Worm (Caenorhabditis elegans): ENCODE data around the gene ctl-1.
A peak's percentile ranks its signal among the peaks of the same experiment; 100 is the strongest.

The ctl-1 gene

DNA sequence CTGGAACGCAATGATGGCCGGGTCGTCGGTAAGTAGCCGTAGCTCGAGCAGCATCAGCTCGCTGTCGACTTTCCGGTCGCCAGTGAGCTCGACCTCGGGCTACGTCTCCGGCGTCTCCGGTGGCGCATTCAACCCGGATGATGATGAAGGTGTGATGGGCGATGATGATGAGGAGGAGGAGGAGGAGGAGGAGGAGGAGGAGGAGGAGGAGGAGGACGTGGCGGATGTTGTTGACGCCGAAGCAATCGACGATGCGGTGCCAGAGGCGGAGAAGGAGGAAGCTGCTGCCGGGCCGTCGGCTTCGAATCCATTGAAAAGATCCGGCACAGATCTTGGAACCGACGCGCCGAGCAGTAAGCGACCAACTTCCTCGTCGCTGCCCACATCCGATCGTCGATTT is 13.2 kb upstream of the ctl-1 start:
- TF ChIP-seq daf-19 (GFP tag; conservative IDR thresholded peaks at IDR 0.05) (no peak), aha-1 (tag) (peak; percentile 4), Y5F2A.4 (GFP tag; optimal IDR thresholded peaks at IDR 0.05) (no peak), madf-5 (GFP tag; IDR thresholded peaks at IDR 0.05) (0 out of 4 replicates have a peak, but pooled peaks of 1 of the 2 experiments have one; percentile 12), set-16 (GFP tag; IDR thresholded peaks at IDR 0.05) (peak; percentile 95), F10B5.3 (tag; optimal IDR thresholded peaks at IDR 0.05) (no peak), unc-62 (GFP tag; optimal IDR thresholded peaks at IDR 0.05 in 1 of 2) (no peak), unc-62 (tag; optimal IDR thresholded peaks at IDR 0.05) (no peak)

DNA sequence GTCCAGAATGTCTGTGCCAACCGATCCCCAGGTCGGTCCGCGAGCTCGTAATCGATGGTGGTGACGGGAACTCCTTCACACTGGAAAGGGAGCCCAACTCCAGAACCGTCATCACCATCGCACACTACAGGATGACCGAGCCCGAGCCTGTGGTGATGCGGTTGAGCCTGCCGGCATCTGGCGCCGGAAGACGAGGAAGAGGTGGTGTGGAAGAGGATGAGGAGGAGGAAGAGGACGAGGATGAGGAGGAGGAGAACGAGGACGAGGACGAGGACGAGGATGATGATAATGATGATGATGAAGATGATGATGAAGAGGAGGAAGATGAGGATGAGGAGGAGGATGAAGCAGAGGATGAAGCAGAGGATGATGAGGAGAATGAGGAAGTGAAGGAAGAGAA is 12.0 kb upstream of the ctl-1 start, which contains the start of gene Y54G11A.14:
Gene Y54G11A.14, plus strand, starts transcription at position 132 of the 400 bp plus-strand sequence.
- 0 out of 2 replicates have a peak, but pooled peaks have one; percentile 20 for TF ChIP-seq Y105C5A.15 (GFP tag; IDR thresholded peaks at IDR 0.05)
- TF ChIP-seq aha-1 (tag) = peak; percentile 11
- peak; percentile 84 for TF ChIP-seq set-16 (GFP tag; IDR thresholded peaks at IDR 0.05)
- TF ChIP-seq attf-4 (tag; optimal IDR thresholded peaks at IDR 0.05) = no peak
- 0 out of 2 replicates have a peak, but pooled peaks have one; percentile 22 for TF ChIP-seq egl-43 (GFP tag; IDR thresholded peaks at IDR 0.05)
- no peak for TF ChIP-seq lim-7 (GFP tag; IDR thresholded peaks at IDR 0.05)

DNA sequence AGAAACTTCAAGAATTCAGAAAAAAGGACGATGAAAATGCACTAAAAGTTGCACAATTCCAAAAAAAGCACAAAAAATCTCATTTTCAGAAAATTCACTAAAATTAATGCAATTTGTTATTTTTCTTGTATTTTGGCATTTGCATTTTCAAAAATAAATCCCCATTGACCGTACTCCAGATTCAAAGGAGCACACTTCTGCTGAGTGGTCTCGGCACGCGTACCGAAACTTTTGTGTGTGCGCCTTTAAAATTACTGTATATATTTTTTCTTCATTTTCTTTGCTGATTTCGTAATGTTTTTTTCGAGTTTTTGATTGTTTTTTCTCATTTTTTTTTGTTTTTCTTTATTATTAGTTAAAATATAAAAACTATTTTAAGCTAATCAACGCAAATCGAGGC is 6.1 kb upstream of the ctl-1 start:
- TF ChIP-seq lin-1 (GFP tag; IDR thresholded peaks at IDR 0.05) (no peak), zag-1 (tag; optimal IDR thresholded peaks at IDR 0.05) (no peak), rbr-2 (tag; optimal IDR thresholded peaks at IDR 0.05) (no peak), unc-130 (GFP tag; optimal IDR thresholded peaks at IDR 0.05) (peak; percentile 8), saeg-2 (GFP tag; IDR thresholded peaks at IDR 0.05) (no peak), lsy-2 (tag; optimal IDR thresholded peaks at IDR 0.05) (peak in 1 of 2 experiments; percentile 23), snpc-4 (tag; optimal IDR thresholded peaks at IDR 0.05) (no peak), tra-1 (GFP tag; IDR thresholded peaks at IDR 0.05) (no peak), daf-8 (GFP tag; IDR thresholded peaks at IDR 0.05) (no peak), lin-38 (GFP tag; IDR thresholded peaks at IDR 0.05) (0 out of 2 replicates have a peak, but pooled peaks have one; percentile 15)

DNA sequence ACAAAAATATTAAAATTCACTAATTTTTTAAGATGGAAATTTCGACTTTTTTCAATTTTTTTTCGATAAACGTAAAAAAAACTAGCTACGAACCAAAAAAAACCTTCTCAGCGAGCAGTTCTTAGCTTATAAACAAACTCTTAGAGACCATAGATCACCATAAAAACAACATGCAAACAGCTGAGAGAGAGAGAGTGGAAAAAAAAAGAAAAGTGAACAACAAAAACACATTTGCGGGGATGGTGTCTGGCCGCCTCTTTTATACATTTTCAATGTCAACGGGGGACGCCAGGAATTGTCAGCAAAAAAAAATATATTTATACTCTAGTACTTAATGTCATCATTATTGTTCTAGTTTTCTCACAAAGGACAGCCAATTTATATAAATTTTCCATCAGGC is 5.5 kb upstream of the ctl-1 start:
- TF ChIP-seq sdz-12 (GFP tag; optimal IDR thresholded peaks at IDR 0.05) (no peak), hlh-11 (tag; optimal IDR thresholded peaks at IDR 0.05) (peak; percentile 17), F26F4.8 (GFP tag; conservative IDR thresholded peaks at IDR 0.05) (no peak), ZK337.2 (GFP tag; IDR thresholded peaks at IDR 0.05) (no peak), daf-16 (GFP tag; optimal IDR thresholded peaks at IDR 0.05) (peak in 1 of 2 experiments; percentile 66), daf-16 (tag; optimal IDR thresholded peaks at IDR 0.05) (peak; percentile 60), Y48G9A.11 (GFP tag; IDR thresholded peaks at IDR 0.05) (no peak), T26A8.4 (GFP tag; IDR thresholded peaks at IDR 0.05) (no peak), dpl-1 (GFP tag; optimal IDR thresholded peaks at IDR 0.05) (no peak), rbr-2 (tag; optimal IDR thresholded peaks at IDR 0.05) (peak; percentile 2), ceh-20 (GFP tag; IDR thresholded peaks at IDR 0.05) (no peak), egl-27 (tag; optimal IDR thresholded peaks at IDR 0.05) (no peak), dmd-8 (GFP tag; IDR thresholded peaks at IDR 0.05) (no peak)

DNA sequence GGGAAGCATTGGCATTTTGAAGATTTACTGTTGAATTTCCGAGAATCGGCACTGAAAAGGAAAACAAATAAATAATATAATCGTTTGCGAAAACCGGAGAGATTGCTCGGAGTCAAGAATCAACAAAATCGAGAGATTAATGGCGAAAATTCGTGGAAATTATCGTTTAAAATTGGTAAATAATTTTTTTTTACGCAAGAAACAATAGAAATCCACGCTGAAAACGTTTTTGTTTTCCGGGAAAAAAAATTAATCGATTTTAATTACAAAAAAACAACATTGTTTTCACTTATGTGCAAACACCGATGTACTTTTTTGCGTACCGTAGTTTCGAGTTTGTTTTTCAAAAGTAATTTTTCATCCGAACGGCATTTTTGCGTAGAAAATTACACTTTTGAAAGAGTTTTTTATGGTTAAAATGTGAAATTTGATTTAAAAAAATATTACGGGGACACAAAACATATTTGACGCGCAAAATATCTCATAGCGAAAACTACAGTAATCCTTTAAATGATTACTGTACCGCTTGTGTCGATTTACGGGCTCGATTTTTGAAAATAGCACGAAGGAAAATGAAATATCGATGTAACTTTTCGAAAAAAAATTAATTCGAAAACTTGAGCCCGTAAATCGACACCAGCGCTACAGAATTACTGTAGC is 4.8 kb upstream of the ctl-1 start, which contains the start of gene ctl-3:
Gene ctl-3, minus strand, starts transcription at position 51 of the 660 bp plus-strand sequence.
- no peak for TF ChIP-seq nhr-28 (tag; optimal IDR thresholded peaks at IDR 0.05)
- no peak for TF ChIP-seq lin-29 (GFP tag; IDR thresholded peaks at IDR 0.05)
- TF ChIP-seq madf-9 (GFP tag; conservative IDR thresholded peaks at IDR 0.05) = no peak

Measured in whole organism, L4 larva.